Worm (Caenorhabditis elegans): ENCODE data around the gene B0563.5.

B0563.5 gene

ce11 chrX:9154216-9154615 is 8.3 kb downstream of the B0563.5 start, which contains the start of gene B0563.7 (continued):
- TF ChIP-seq lag-1 (GFP tag; IDR thresholded peaks at IDR 0.05): no peak
- TF ChIP-seq nhr-179 (tag; optimal IDR thresholded peaks at IDR 0.05): no peak
- no peak for TF ChIP-seq aptf-3 (GFP tag; IDR thresholded peaks at IDR 0.05)

- TF ChIP-seq snpc-3.4 (tag; optimal IDR thresholded peaks at IDR 0.05): no peak
- TF ChIP-seq let-526 (GFP tag; IDR thresholded peaks at IDR 0.05): no peak
- no peak for TF ChIP-seq bed-1 (GFP tag; IDR thresholded peaks at IDR 0.05)
- TF ChIP-seq nfyb-1 (GFP tag; IDR thresholded peaks at IDR 0.05): no peak
- TF ChIP-seq lin-40 (tag; optimal IDR thresholded peaks at IDR 0.05): no peak
- no peak for TF ChIP-seq C06A6.2 (GFP tag; conservative IDR thresholded peaks at IDR 0.05)
Measured at ce11 chrX:9155751-9156150, 9.8 kb downstream of the B0563.5 start.

ce11 chrX:9161253-9161904 is 15.4 kb downstream of the B0563.5 start:
- 0 out of 2 replicates have a peak, but pooled peaks have one; percentile 6 for TF ChIP-seq pbrm-1 (GFP tag; IDR thresholded peaks at IDR 0.05)
- no peak for TF ChIP-seq nhr-120 (GFP tag; IDR thresholded peaks at IDR 0.05)

ce11 chrX:9162864-9163263 is 16.9 kb downstream of the B0563.5 start, which contains the start of gene tsp-11:
Gene tsp-11 (plus strand): TSS chrX:9163164.
- no peak for TF ChIP-seq attf-3 (GFP tag; conservative IDR thresholded peaks at IDR 0.05)
- no peak for TF ChIP-seq B0336.3 (GFP tag; IDR thresholded peaks at IDR 0.05)
- no peak for TF ChIP-seq hsf-1 (GFP tag; IDR thresholded peaks at IDR 0.05)
- TF ChIP-seq F39B2.1 (GFP tag; IDR thresholded peaks at IDR 0.05): no peak
- no peak for TF ChIP-seq T26A5.8 (tag; optimal IDR thresholded peaks at IDR 0.05)

- no peak for TF ChIP-seq K12H6.12 (tag; optimal IDR thresholded peaks at IDR 0.05)
- TF ChIP-seq egrh-3 (GFP tag; IDR thresholded peaks at IDR 0.05): no peak
- TF ChIP-seq ama-1 (optimal IDR thresholded peaks at IDR 0.05): no peak
- no peak for TF ChIP-seq ama-1 (GFP tag; optimal IDR thresholded peaks at IDR 0.05)
- no peak for TF ChIP-seq hlh-26 (GFP tag; conservative IDR thresholded peaks at IDR 0.05)
- no peak for TF ChIP-seq sptf-2 (GFP tag; optimal IDR thresholded peaks at IDR 0.05)
- TF ChIP-seq lin-54 (GFP tag; optimal IDR thresholded peaks at IDR 0.05): no peak
- no peak for TF ChIP-seq F23B12.7 (tag; optimal IDR thresholded peaks at IDR 0.05; ENCODE audit: insufficient read depth)
Measured at ce11 chrX:9166921-9167320, 21.0 kb downstream of the B0563.5 start, which contains the start of gene B0563.10. Gene B0563.10 (minus strand): TSS chrX:9167245.

ce11 chrX:9168239-9168638 is 22.3 kb downstream of the B0563.5 start, which contains the start of gene B0563.9:
Gene B0563.9 (plus strand): TSS chrX:9168539.
- TF ChIP-seq ztf-18 (tag; optimal IDR thresholded peaks at IDR 0.05) (no peak), pha-4 (tag; optimal IDR thresholded peaks at IDR 0.05) (no peak), ceh-40 (GFP tag; IDR thresholded peaks at IDR 0.05) (no peak), hsf-1 (GFP tag; IDR thresholded peaks at IDR 0.05) (no peak), efl-1 (GFP tag; optimal IDR thresholded peaks at IDR 0.05) (no peak), hlh-12 (tag; optimal IDR thresholded peaks at IDR 0.05) (no peak), ztf-6 (GFP tag; IDR thresholded peaks at IDR 0.05) (no peak), lir-1 (GFP tag; conservative IDR thresholded peaks at IDR 0.05) (no peak), nhr-179 (tag; optimal IDR thresholded peaks at IDR 0.05) (no peak), egl-44 (GFP tag; IDR thresholded peaks at IDR 0.05) (no peak), zfh-2 (GFP tag; conservative IDR thresholded peaks at IDR 0.05) (no peak), hmg-20 (GFP tag; IDR thresholded peaks at IDR 0.05) (no peak)
